Worm (Caenorhabditis elegans): ENCODE data around the gene str-18.
A peak's percentile ranks its signal among the peaks of the same experiment; 100 is the strongest.

The str-18 gene

ce11 chrV:15741851-15742250, at the start of gene str-18:
str-18 (minus strand) TSS chrV:15741951.
- TF ChIP-seq Y116A8C.19 (tag; optimal IDR thresholded peaks at IDR 0.05; ENCODE audit: borderline replicate concordance) (no peak), lin-13 (GFP tag; optimal IDR thresholded peaks at IDR 0.05) (no peak)

ce11 chrV:15782494-15782893, 40.7 kb upstream of the str-18 start, which contains the start of gene T26E4.3:
T26E4.3 (plus strand) TSS chrV:15782794.
- TF ChIP-seq lin-13 (GFP tag; optimal IDR thresholded peaks at IDR 0.05) (no peak), ceh-63 (GFP tag; optimal IDR thresholded peaks at IDR 0.05) (no peak), ceh-8 (GFP tag; optimal IDR thresholded peaks at IDR 0.05) (no peak), nhr-85 (tag) (no peak), irx-1 (tag; optimal IDR thresholded peaks at IDR 0.05) (no peak), lir-3 (tag; optimal IDR thresholded peaks at IDR 0.05; ENCODE audit: poor library complexity) (no peak), fos-1 (tag; optimal IDR thresholded peaks at IDR 0.05) (no peak), nhr-19 (GFP tag; conservative IDR thresholded peaks at IDR 0.05) (no peak), xbp-1 (tag; optimal IDR thresholded peaks at IDR 0.05) (no peak)

ce11 chrV:15781086-15781485, 39.3 kb upstream of the str-18 start, which contains the start of gene T26E4.2:
T26E4.2 (plus strand) TSS chrV:15781386.
- TF ChIP-seq mef-2 (tag; optimal IDR thresholded peaks at IDR 0.05) (no peak), ceh-63 (GFP tag; optimal IDR thresholded peaks at IDR 0.05) (no peak), nhr-90 (tag; optimal IDR thresholded peaks at IDR 0.05; ENCODE audit: poor library complexity) (no peak), nhr-76 (tag; optimal IDR thresholded peaks at IDR 0.05) (no peak), egl-13 (tag; optimal IDR thresholded peaks at IDR 0.05) (no peak), vab-15 (tag; optimal IDR thresholded peaks at IDR 0.05) (no peak), ceh-8 (GFP tag; optimal IDR thresholded peaks at IDR 0.05) (no peak), pqm-1 (tag; optimal IDR thresholded peaks at IDR 0.05) (no peak), nhr-47 (tag; optimal IDR thresholded peaks at IDR 0.05) (no peak), ztf-4 (tag; optimal IDR thresholded peaks at IDR 0.05) (no peak), lsy-2 (tag; optimal IDR thresholded peaks at IDR 0.05) (no peak)

- TF ChIP-seq elt-3 (tag; optimal IDR thresholded peaks at IDR 0.05) (no peak), ets-5 (GFP tag; IDR thresholded peaks at IDR 0.05) (no peak), irx-1 (tag; optimal IDR thresholded peaks at IDR 0.05) (no peak), C04F5.9 (tag; optimal IDR thresholded peaks at IDR 0.05) (no peak), fkh-8 (tag; optimal IDR thresholded peaks at IDR 0.05) (no peak), snpc-4 (tag; optimal IDR thresholded peaks at IDR 0.05) (no peak), ceh-88 (GFP tag; IDR thresholded peaks at IDR 0.05) (no peak), pax-3 (tag; optimal IDR thresholded peaks at IDR 0.05) (no peak), nhr-237 (tag; optimal IDR thresholded peaks at IDR 0.05) (no peak), ztf-4 (tag; optimal IDR thresholded peaks at IDR 0.05) (no peak), hpl-2 (GFP tag; optimal IDR thresholded peaks at IDR 0.05) (no peak), F16B12.6 (tag; optimal IDR thresholded peaks at IDR 0.05) (no peak), ceh-82 (tag; optimal IDR thresholded peaks at IDR 0.05) (no peak), lin-13 (GFP tag; optimal IDR thresholded peaks at IDR 0.05) (no peak)
Measured at ce11 chrV:15779128-15779729, 37.5 kb upstream of the str-18 start, which contains the start of the genes nhr-285 and irld-52. nhr-285 (minus strand) TSS chrV:15779228. irld-52 (plus strand) TSS chrV:15779679.

- TF ChIP-seq fkh-8 (tag; optimal IDR thresholded peaks at IDR 0.05): peak; percentile 24
- no peak for TF ChIP-seq ceh-82 (tag; optimal IDR thresholded peaks at IDR 0.05)
Measured at ce11 chrV:15776651-15777050, 34.9 kb upstream of the str-18 start, which contains the start of gene nhr-283. nhr-283 (minus strand) TSS chrV:15776751.

ce11 chrV:15773941-15774340, 32.2 kb upstream of the str-18 start:
- TF ChIP-seq rnt-1 (tag; optimal IDR thresholded peaks at IDR 0.05) (no peak), fkh-8 (tag; optimal IDR thresholded peaks at IDR 0.05) (peak; percentile 14), nhr-90 (tag; optimal IDR thresholded peaks at IDR 0.05; ENCODE audit: poor library complexity) (no peak), lin-14 (GFP tag; optimal IDR thresholded peaks at IDR 0.05) (peak; percentile 10), efl-1 (optimal IDR thresholded peaks at IDR 0.05) (no peak), efl-1 (GFP tag; optimal IDR thresholded peaks at IDR 0.05 in 1 of 2) (peak in 1 of 2 experiments; percentile 78), skn-1 (tag; optimal IDR thresholded peaks at IDR 0.05) (no peak), irx-1 (tag; optimal IDR thresholded peaks at IDR 0.05) (no peak), pag-3 (tag; optimal IDR thresholded peaks at IDR 0.05; ENCODE audit: borderline replicate concordance, insufficient read depth) (no peak), ceh-88 (GFP tag; IDR thresholded peaks at IDR 0.05) (no peak), snu-23 (GFP tag; optimal IDR thresholded peaks at IDR 0.05) (no peak), blmp-1 (tag; optimal IDR thresholded peaks at IDR 0.05) (peak; percentile 18)

All from whole organism, L1 larva.